Comparison of ENCODE assay signal across 2 worm cellular contexts in the genomic region with DNA sequence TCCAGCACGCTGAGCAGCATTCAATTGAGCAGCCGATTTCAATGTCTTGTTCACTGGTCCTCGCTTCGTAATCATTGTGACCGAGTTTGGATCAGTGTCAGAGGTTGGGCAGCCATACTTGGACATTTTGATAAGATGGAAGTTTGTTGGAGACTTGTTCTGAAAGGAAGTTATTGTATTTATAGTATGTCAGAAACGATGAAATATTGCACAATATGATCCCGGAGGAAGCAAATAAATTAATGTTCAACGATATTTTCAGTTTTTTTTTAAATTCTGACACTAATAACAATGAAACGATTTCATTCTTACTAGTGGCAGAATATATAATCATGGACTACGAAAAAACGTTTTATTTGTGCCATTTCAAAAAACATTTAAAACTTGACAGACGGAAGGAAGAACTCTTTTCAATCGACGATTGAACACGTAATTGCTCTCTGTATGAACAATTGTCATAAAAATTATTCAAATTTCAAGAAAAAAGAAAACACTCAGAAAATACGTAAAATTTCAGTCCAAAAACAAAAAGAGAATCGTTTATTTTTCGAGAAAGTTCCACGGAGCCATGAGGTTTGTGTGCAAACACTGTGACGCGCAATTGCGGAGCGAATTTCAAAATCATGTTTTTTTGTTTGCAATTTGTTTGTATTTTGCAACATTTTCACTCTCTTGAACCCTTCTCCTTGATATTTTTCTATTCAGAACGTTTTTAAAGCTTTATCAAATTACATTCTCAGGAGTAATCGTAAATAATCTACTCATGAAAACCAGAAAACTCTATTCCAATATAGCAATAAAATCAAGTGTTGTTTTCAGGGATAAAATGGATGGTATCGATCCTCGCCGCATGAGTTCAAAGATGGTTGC.
TF ChIP-seq lines count a peak whose summit lies in the region.

Gene mbf-1, minus strand, starts transcription at position 343 of the 870 bp plus-strand sequence.
Gene nse-4, plus strand, starts transcription at position 820 of the 870 bp plus-strand sequence.

TF ChIP-seq in whole organism, L2 larva, 48 proteins besides CTCF, POLR2A, EP300 and RAD21 (continued from another document):
- TF ChIP-seq fos-1 (tag; optimal IDR thresholded peaks at IDR 0.05; lab: Kevin White, UChicago), result peak; percentile 56
- no peak for TF ChIP-seq nhr-10 (tag; optimal IDR thresholded peaks at IDR 0.05; lab: Kevin White, UChicago)
- no peak for TF ChIP-seq R02D3.7 (tag; optimal IDR thresholded peaks at IDR 0.05; lab: Kevin White, UChicago)
- no peak for TF ChIP-seq nhr-23 (tag; optimal IDR thresholded peaks at IDR 0.05; lab: Kevin White, UChicago)
- no peak for TF ChIP-seq dmd-4 (tag; optimal IDR thresholded peaks at IDR 0.05; lab: Kevin White, UChicago)
- peak; percentile 48 for TF ChIP-seq ztf-4 (tag; optimal IDR thresholded peaks at IDR 0.05; lab: Kevin White, UChicago)
- no peak for TF ChIP-seq zag-1 (tag; optimal IDR thresholded peaks at IDR 0.05; lab: Kevin White, UChicago)
- TF ChIP-seq ZK546.5 (tag; optimal IDR thresholded peaks at IDR 0.05; lab: Kevin White, UChicago), result no peak
- no peak for TF ChIP-seq unc-62 (GFP tag; optimal IDR thresholded peaks at IDR 0.05; lab: Kevin White, UChicago)
- no peak for TF ChIP-seq lin-39 (tag; optimal IDR thresholded peaks at IDR 0.05; lab: Kevin White, UChicago)
- TF ChIP-seq ztf-11 (tag; optimal IDR thresholded peaks at IDR 0.05; lab: Kevin White, UChicago), result no peak
- no peak for TF ChIP-seq peb-1 (tag; optimal IDR thresholded peaks at IDR 0.05; lab: Kevin White, UChicago)
- no peak for TF ChIP-seq ceh-16 (tag; optimal IDR thresholded peaks at IDR 0.05; lab: Kevin White, UChicago)
- TF ChIP-seq elt-1 (tag; optimal IDR thresholded peaks at IDR 0.05; lab: Kevin White, UChicago), result no peak
- no peak for TF ChIP-seq ztf-1 (GFP tag; conservative IDR thresholded peaks at IDR 0.05; lab: Robert Waterston, UW)
- no peak for TF ChIP-seq snpc-4 (tag; optimal IDR thresholded peaks at IDR 0.05; lab: Kevin White, UChicago)
- TF ChIP-seq Y55F3AM.14 (GFP tag; optimal IDR thresholded peaks at IDR 0.05; lab: Kevin White, UChicago), result no peak
- no peak for TF ChIP-seq aly-2 (tag; optimal IDR thresholded peaks at IDR 0.05; lab: Kevin White, UChicago)
- TF ChIP-seq egl-27 (tag; optimal IDR thresholded peaks at IDR 0.05; lab: Kevin White, UChicago), result no peak
- TF ChIP-seq lsy-2 (tag; optimal IDR thresholded peaks at IDR 0.05; lab: Kevin White, UChicago), result peak; percentile 59 to 80
- no peak for TF ChIP-seq blmp-1 (tag; optimal IDR thresholded peaks at IDR 0.05; lab: Kevin White, UChicago; ENCODE audit: insufficient read depth)
- TF ChIP-seq mab-5 (tag; optimal IDR thresholded peaks at IDR 0.05; lab: Kevin White, UChicago), result no peak
- TF ChIP-seq unc-39 (tag; optimal IDR thresholded peaks at IDR 0.05; lab: Kevin White, UChicago), result no peak
- no peak for TF ChIP-seq lin-11 (tag; optimal IDR thresholded peaks at IDR 0.05; lab: Kevin White, UChicago)
- TF ChIP-seq sem-4 (tag; optimal IDR thresholded peaks at IDR 0.05; lab: Kevin White, UChicago), result peak; percentile 20
- peak; percentile 35 for TF ChIP-seq sma-9 (GFP tag; optimal IDR thresholded peaks at IDR 0.05; lab: Kevin White, UChicago)
- TF ChIP-seq sma-9 (tag; optimal IDR thresholded peaks at IDR 0.05; lab: Kevin White, UChicago), result no peak
- TF ChIP-seq nhr-6 (tag; optimal IDR thresholded peaks at IDR 0.05; lab: Kevin White, UChicago), result no peak

TF ChIP-seq in whole organism, L4 larva, 104 proteins besides CTCF, POLR2A, EP300 and RAD21 (continued from another document):
- TF ChIP-seq zip-11 (GFP tag; IDR thresholded peaks at IDR 0.05; lab: Robert Waterston, UW) (no peak), Y5F2A.4 (GFP tag; optimal IDR thresholded peaks at IDR 0.05; lab: Kevin White, UChicago) (no peak), zip-2 (tag; optimal IDR thresholded peaks at IDR 0.05; lab: Kevin White, UChicago) (peak; percentile 73), mxl-2 (GFP tag; conservative IDR thresholded peaks at IDR 0.05; lab: Robert Waterston, UW) (no peak), nhr-11 (tag; optimal IDR thresholded peaks at IDR 0.05; lab: Kevin White, UChicago) (peak; percentile 0), ceh-82 (tag; optimal IDR thresholded peaks at IDR 0.05; lab: Kevin White, UChicago) (no peak), skn-1 (tag; optimal IDR thresholded peaks at IDR 0.05; lab: Kevin White, UChicago) (no peak), spr-3 (GFP tag; optimal IDR thresholded peaks at IDR 0.05; lab: Kevin White, UChicago) (no peak), lim-7 (GFP tag; IDR thresholded peaks at IDR 0.05; lab: Robert Waterston, UW) (no peak), tra-1 (GFP tag; IDR thresholded peaks at IDR 0.05; lab: Robert Waterston, UW) (no peak), unc-62 (GFP tag; optimal IDR thresholded peaks at IDR 0.05 in 1 of 2; lab: Kevin White, UChicago) (peak in 1 of 2 experiments; percentile 55), unc-62 (tag; optimal IDR thresholded peaks at IDR 0.05; lab: Kevin White, UChicago) (no peak), spr-1 (tag; optimal IDR thresholded peaks at IDR 0.05; lab: Kevin White, UChicago) (no peak), zag-1 (tag; optimal IDR thresholded peaks at IDR 0.05; lab: Kevin White, UChicago) (no peak), ctbp-1 (GFP tag; IDR thresholded peaks at IDR 0.05; lab: Robert Waterston, UW) (0 out of 2 replicates have a peak, but pooled peaks have one; percentile 10), egl-27 (tag; optimal IDR thresholded peaks at IDR 0.05; lab: Kevin White, UChicago) (no peak), lin-15B (tag; optimal IDR thresholded peaks at IDR 0.05; lab: Kevin White, UChicago) (no peak), rbr-2 (tag; optimal IDR thresholded peaks at IDR 0.05; lab: Kevin White, UChicago) (peak; percentile 59), lsy-2 (tag; optimal IDR thresholded peaks at IDR 0.05; lab: Kevin White, UChicago) (peak in 1 of 2 experiments; percentile 78), dve-1 (tag; optimal IDR thresholded peaks at IDR 0.05; lab: Kevin White, UChicago; ENCODE audit: insufficient read depth) (peak; percentile 70), mdl-1 (tag; optimal IDR thresholded peaks at IDR 0.05; lab: Kevin White, UChicago) (peak in 1 of 2 experiments; percentile 6), mxl-3 (GFP tag; optimal IDR thresholded peaks at IDR 0.05; lab: Kevin White, UChicago) (no peak), T20F7.1 (GFP tag; optimal IDR thresholded peaks at IDR 0.05; lab: Kevin White, UChicago) (peak; percentile 75), hmg-1.1 (GFP tag; IDR thresholded peaks at IDR 0.05; lab: Robert Waterston, UW) (0 out of 2 replicates have a peak, but pooled peaks have one; percentile 26), daf-16 (GFP tag; optimal IDR thresholded peaks at IDR 0.05; lab: Kevin White, UChicago) (peak in 1 of 2 experiments; percentile 68), daf-16 (tag; optimal IDR thresholded peaks at IDR 0.05; lab: Kevin White, UChicago) (peak; percentile 23), hif-1 (tag; optimal IDR thresholded peaks at IDR 0.05; lab: Kevin White, UChicago) (peak in 1 of 2 experiments; percentile 21), ZK337.2 (GFP tag; IDR thresholded peaks at IDR 0.05; lab: Robert Waterston, UW) (no peak), T26A8.4 (GFP tag; IDR thresholded peaks at IDR 0.05; lab: Robert Waterston, UW) (no peak), lin-29 (GFP tag; IDR thresholded peaks at IDR 0.05; lab: Robert Waterston, UW) (no peak), mep-1 (tag; optimal IDR thresholded peaks at IDR 0.05; lab: Kevin White, UChicago) (peak; percentile 80), dpl-1 (GFP tag; optimal IDR thresholded peaks at IDR 0.05; lab: Kevin White, UChicago) (peak; percentile 81), lir-3 (tag; optimal IDR thresholded peaks at IDR 0.05; lab: Kevin White, UChicago) (no peak), F44E2.7 (GFP tag; IDR thresholded peaks at IDR 0.05; lab: Robert Waterston, UW) (no peak), fos-1 (tag; optimal IDR thresholded peaks at IDR 0.05; lab: Kevin White, UChicago) (no peak), Y48G9A.11 (GFP tag; IDR thresholded peaks at IDR 0.05; lab: Robert Waterston, UW) (no peak), pha-4 (GFP tag; IDR thresholded peaks at IDR 0.05; lab: Robert Waterston, UW) (0 out of 2 replicates have a peak, but pooled peaks have one; percentile 12), pha-4 (tag; optimal IDR thresholded peaks at IDR 0.05; lab: Kevin White, UChicago) (peak; percentile 84), nhr-28 (tag; optimal IDR thresholded peaks at IDR 0.05; lab: Kevin White, UChicago) (peak; percentile 23), ztf-11 (tag; optimal IDR thresholded peaks at IDR 0.05; lab: Kevin White, UChicago) (no peak), attf-4 (tag; optimal IDR thresholded peaks at IDR 0.05; lab: Kevin White, UChicago) (no peak), dmd-9 (GFP tag; IDR thresholded peaks at IDR 0.05; lab: Robert Waterston, UW) (no peak)
